Fruit fly (Drosophila melanogaster): ENCODE data around the gene if.

if gene

DNA sequence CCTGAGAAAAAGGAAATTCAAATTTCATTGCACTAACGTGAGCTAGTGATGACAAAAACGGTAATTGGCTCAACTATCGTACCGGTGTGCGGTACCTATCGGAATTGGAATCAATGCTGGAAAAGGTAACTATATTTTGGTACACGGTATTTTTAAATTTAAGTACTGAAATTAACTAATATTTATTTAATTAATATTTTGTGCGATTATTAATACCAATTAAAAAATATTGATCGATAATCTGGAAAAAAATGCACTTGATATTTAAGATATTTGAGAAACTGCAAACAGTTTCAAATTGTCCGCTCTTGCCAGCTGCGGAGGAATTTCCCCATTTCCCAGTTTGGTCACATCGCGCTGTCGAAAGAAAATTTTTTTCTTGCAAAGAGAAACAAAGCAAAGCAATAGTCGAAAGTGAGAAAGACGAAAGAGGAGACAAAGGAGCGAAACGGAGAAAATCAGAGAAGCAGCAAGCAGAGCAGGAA lies 4.2 kb upstream of the if start (continued):
- no peak for TF ChIP-seq cwo (GFP tag; optimal IDR thresholded peaks at IDR 0.05)
- TF ChIP-seq CG43689 (GFP tag; IDR thresholded peaks at IDR 0.05) = no peak
- TF ChIP-seq CG14667 (GFP tag; IDR thresholded peaks at IDR 0.05) = no peak
- TF ChIP-seq Hey (tag; optimal IDR thresholded peaks at IDR 0.05) = no peak
- no peak for TF ChIP-seq sna (GFP tag; IDR thresholded peaks at IDR 0.05; ENCODE audit: partially characterized antibody)
- TF ChIP-seq croc (GFP tag; conservative IDR thresholded peaks at IDR 0.05) = no peak
- TF ChIP-seq CG8290 (GFP tag; optimal IDR thresholded peaks at IDR 0.05) = no peak
- no peak for TF ChIP-seq CG8290 (tag; optimal IDR thresholded peaks at IDR 0.05)
- TF ChIP-seq Sry-δ (GFP tag; optimal IDR thresholded peaks at IDR 0.05) = peak; percentile 72
- no peak for TF ChIP-seq CG10431 (GFP tag; optimal IDR thresholded peaks at IDR 0.05)
- TF ChIP-seq Meics (GFP tag; optimal IDR thresholded peaks at IDR 0.05) = no peak
- no peak for TF ChIP-seq dimm (GFP tag; IDR thresholded peaks at IDR 0.05)
- TF ChIP-seq trh (GFP tag; optimal IDR thresholded peaks at IDR 0.05) = no peak
- TF ChIP-seq D19B (GFP tag; optimal IDR thresholded peaks at IDR 0.05) = no peak
- TF ChIP-seq ap (GFP tag; IDR thresholded peaks at IDR 0.05) = no peak
- peak; percentile 77 for TF ChIP-seq MESR4 (GFP tag; optimal IDR thresholded peaks at IDR 0.05)
- TF ChIP-seq Gug (GFP tag; IDR thresholded peaks at IDR 0.05) = 0 out of 4 replicates have a peak, but pooled peaks have one; percentile 29
- peak; percentile 58; the same call in 2 of the 3 replicates for TF ChIP-seq CG6791 (GFP tag; IDR thresholded peaks at IDR 0.05; ENCODE audit: partially characterized antibody)
- TF ChIP-seq Poxn (GFP tag; IDR thresholded peaks at IDR 0.05) = no peak
- TF ChIP-seq CG10366 (GFP tag; IDR thresholded peaks at IDR 0.05) = no peak
- peak; percentile 60 for TF ChIP-seq CG15479 (GFP tag; optimal IDR thresholded peaks at IDR 0.05)
- TF ChIP-seq prd (optimal IDR thresholded peaks at IDR 0.05) = no peak
- peak; percentile 54; the same call in 2 of the 3 replicates for TF ChIP-seq prd (GFP tag; IDR thresholded peaks at IDR 0.05)
- peak; percentile 5 for TF ChIP-seq YL-1 (GFP tag; optimal IDR thresholded peaks at IDR 0.05)
- no peak for TF ChIP-seq CG18011 (GFP tag; optimal IDR thresholded peaks at IDR 0.05)
- TF ChIP-seq CG1603 (tag; optimal IDR thresholded peaks at IDR 0.05) = no peak
- TF ChIP-seq kay (GFP tag; optimal IDR thresholded peaks at IDR 0.05) = no peak
- no peak for TF ChIP-seq NC2α (GFP tag; optimal IDR thresholded peaks at IDR 0.05)
- no peak for TF ChIP-seq schlank (tag; optimal IDR thresholded peaks at IDR 0.05)
- TF ChIP-seq CG17912 (GFP tag; optimal IDR thresholded peaks at IDR 0.05) = no peak
- TF ChIP-seq sqz (GFP tag; optimal IDR thresholded peaks at IDR 0.05) = peak; percentile 72
- TF ChIP-seq Fer2 (tag; optimal IDR thresholded peaks at IDR 0.05) = no peak
- no peak for TF ChIP-seq z (GFP tag; IDR thresholded peaks at IDR 0.05)
- no peak for TF ChIP-seq ewg (GFP tag; optimal IDR thresholded peaks at IDR 0.05)
- no peak for TF ChIP-seq twi (tag; optimal IDR thresholded peaks at IDR 0.05)
- no peak for TF ChIP-seq nau (GFP tag; optimal IDR thresholded peaks at IDR 0.05)
- TF ChIP-seq CkIIα-i1 (GFP tag; IDR thresholded peaks at IDR 0.05) = no peak
- no peak for TF ChIP-seq CG31224 (GFP tag; IDR thresholded peaks at IDR 0.05)
- no peak for TF ChIP-seq insv (GFP tag; optimal IDR thresholded peaks at IDR 0.05)
- peak; percentile 40 for TF ChIP-seq trem (tag; optimal IDR thresholded peaks at IDR 0.05)
- no peak for TF ChIP-seq CG17568 (GFP tag; optimal IDR thresholded peaks at IDR 0.05)
- TF ChIP-seq chif (GFP tag; optimal IDR thresholded peaks at IDR 0.05) = no peak
- TF ChIP-seq CG4360 (GFP tag; IDR thresholded peaks at IDR 0.05) = no peak
- TF ChIP-seq CG9727 (GFP tag; optimal IDR thresholded peaks at IDR 0.05) = peak; percentile 28
- TF ChIP-seq ac (GFP tag; optimal IDR thresholded peaks at IDR 0.05) = no peak
- no peak for TF ChIP-seq CG5953 (GFP tag; IDR thresholded peaks at IDR 0.05)
- no peak for TF ChIP-seq vfl (GFP tag; optimal IDR thresholded peaks at IDR 0.05)
- TF ChIP-seq unpg (GFP tag; optimal IDR thresholded peaks at IDR 0.05) = no peak
- TF ChIP-seq br (optimal IDR thresholded peaks at IDR 0.05) = no peak
- no peak for TF ChIP-seq ro (GFP tag; IDR thresholded peaks at IDR 0.05)
- no peak for TF ChIP-seq CG6254 (GFP tag; optimal IDR thresholded peaks at IDR 0.05)
- no peak for TF ChIP-seq CG12942 (GFP tag; optimal IDR thresholded peaks at IDR 0.05)
